Worm (Caenorhabditis elegans) whole organism, late embryonic: ENCODE data around the gene F55A11.7.

Experiments used
- K02D7.2 ChIP-seq: sonication (generic microtip); optimal IDR thresholded peaks from 2 replicates; lab custom pipeline; 2017; ENCODE audit warnings: mild to moderate bottlenecking, missing genetic modification characterization, missing compliant biosample characterization
- K09A11.1 ChIP-seq: sonication (generic microtip); optimal IDR thresholded peaks from 2 replicates; lab custom pipeline; 2017; ENCODE audit warnings: antibody characterized with exemption, mild to moderate bottlenecking, missing genetic modification characterization, missing compliant biosample characterization; ENCODE audit not compliant: insufficient read depth
- ceh-14 ChIP-seq: sonication (generic microtip); optimal IDR thresholded peaks from 2 replicates; lab custom pipeline; 2016; ENCODE audit warnings: missing genotype, missing genetic modification characterization, missing compliant biosample characterization
- ceh-18 ChIP-seq: sonication (generic microtip); optimal IDR thresholded peaks from 2 replicates; lab custom pipeline; 2016; ENCODE audit warnings: missing genetic modification characterization, missing compliant biosample characterization
- ceh-2 ChIP-seq: sonication (generic microtip); optimal IDR thresholded peaks from 2 replicates; lab custom pipeline; 2016; ENCODE audit warnings: missing genotype, missing genetic modification characterization, missing compliant biosample characterization
- ceh-24 ChIP-seq: sonication (generic microtip); optimal IDR thresholded peaks from 2 replicates; lab custom pipeline; 2016; ENCODE audit warnings: mild to moderate bottlenecking, missing genetic modification characterization, missing compliant biosample characterization
- ceh-30 ChIP-seq: fragments of 150-350 bp; optimal IDR thresholded peaks from 2 replicates; lab custom pipeline; 2014; ENCODE audit warnings: missing biosample characterization, missing genetic modification characterization
- ceh-34 ChIP-seq: sonication (generic microtip); optimal IDR thresholded peaks from 2 replicates; lab custom pipeline; 2016; ENCODE audit warnings: mild to moderate bottlenecking, missing genetic modification characterization, missing compliant biosample characterization
- ceh-45 ChIP-seq: fragments of 200-800 bp; sonication (Bioruptor generic); IDR thresholded peaks from 2 replicates; pipeline ENCODE4 v1.3.6; 2022; ENCODE audit warnings: missing genetic modification reagents, missing genetic modification characterization, missing compliant biosample characterization
- ceh-48 ChIP-seq: sonication (generic microtip); optimal IDR thresholded peaks from 2 replicates; lab custom pipeline; 2016; ENCODE audit warnings: missing genetic modification characterization, inconsistent platforms, missing compliant biosample characterization
- ceh-9 ChIP-seq: sonication (generic microtip); optimal IDR thresholded peaks from 2 replicates; lab custom pipeline; 2016; ENCODE audit warnings: mild to moderate bottlenecking, missing genetic modification characterization, inconsistent platforms, missing compliant biosample characterization
- dmd-4 ChIP-seq: sonication (generic microtip); optimal IDR thresholded peaks from 2 replicates; lab custom pipeline; 2016; ENCODE audit warnings: borderline replicate concordance, missing genetic modification characterization, missing compliant biosample characterization
- dve-1 ChIP-seq: sonication (generic microtip); optimal IDR thresholded peaks from 2 replicates; lab custom pipeline; 2017; ENCODE audit warnings: antibody characterized with exemption, mild to moderate bottlenecking, missing genetic modification characterization, missing compliant biosample characterization
- elt-2 ChIP-seq: sonication (generic microtip); optimal IDR thresholded peaks from 2 replicates; lab custom pipeline; 2016; ENCODE audit warnings: missing genetic modification reagents, missing genetic modification characterization, missing compliant biosample characterization
- ets-4 ChIP-seq: sonication (generic microtip); optimal IDR thresholded peaks from 2 replicates; lab custom pipeline; 2016; ENCODE audit warnings: missing genetic modification characterization, missing compliant biosample characterization
- eyg-1 ChIP-seq: sonication (generic microtip); optimal IDR thresholded peaks from 2 replicates; lab custom pipeline; 2016; ENCODE audit warnings: missing genotype, missing genetic modification characterization, missing compliant biosample characterization
- fkh-6 ChIP-seq: sonication (generic microtip); optimal IDR thresholded peaks from 2 replicates; lab custom pipeline; 2016; ENCODE audit warnings: missing genetic modification characterization, missing compliant biosample characterization
- gmeb-2 ChIP-seq: sonication (generic microtip); optimal IDR thresholded peaks from 2 replicates; lab custom pipeline; 2016; ENCODE audit warnings: missing genetic modification characterization, inconsistent platforms, missing compliant biosample characterization
- hlh-15 ChIP-seq: sonication (generic microtip); optimal IDR thresholded peaks from 2 replicates; lab custom pipeline; 2016; ENCODE audit warnings: missing genetic modification characterization, missing compliant biosample characterization
- hlh-30 ChIP-seq: sonication (generic microtip); optimal IDR thresholded peaks from 2 replicates; lab custom pipeline; 2017; ENCODE audit warnings: antibody characterized with exemption, missing genetic modification characterization, missing compliant biosample characterization; ENCODE audit not compliant: insufficient read depth
- hlh-8 ChIP-seq: sonication (generic microtip); optimal IDR thresholded peaks from 2 replicates; lab custom pipeline; 2016; ENCODE audit warnings: missing genotype, missing genetic modification characterization, missing compliant biosample characterization
- mec-3 ChIP-seq: sonication (generic microtip); optimal IDR thresholded peaks from 2 replicates; lab custom pipeline; 2016; ENCODE audit warnings: borderline replicate concordance, missing genetic modification characterization, missing compliant biosample characterization
- nfya-1 ChIP-seq: sonication (generic microtip); optimal IDR thresholded peaks from 2 replicates; lab custom pipeline; 2017; ENCODE audit warnings: missing genetic modification characterization, mild to moderate bottlenecking, missing compliant biosample characterization, antibody characterized with exemption, moderate library complexity
- nhr-11 ChIP-seq: fragments of 150-350 bp; optimal IDR thresholded peaks from 2 replicates; lab custom pipeline; 2014; ENCODE audit warnings: missing biosample characterization, missing genetic modification characterization
- nhr-232 ChIP-seq: sonication (generic microtip); optimal IDR thresholded peaks from 2 replicates; lab custom pipeline; 2016; ENCODE audit warnings: missing genetic modification characterization, missing compliant biosample characterization
- npax-4 ChIP-seq: sonication (generic microtip); optimal IDR thresholded peaks from 2 replicates; lab custom pipeline; 2016; ENCODE audit warnings: missing genetic modification characterization, missing compliant biosample characterization
- pag-3 ChIP-seq: sonication (generic microtip); optimal IDR thresholded peaks from 2 replicates; lab custom pipeline; 2016; ENCODE audit warnings: missing compliant biosample characterization, missing genetic modification characterization, borderline replicate concordance
- pha-2 ChIP-seq: sonication (generic microtip); optimal IDR thresholded peaks from 2 replicates; lab custom pipeline; 2017; ENCODE audit warnings: mild to moderate bottlenecking, missing genetic modification characterization, missing compliant biosample characterization
- pha-4 ChIP-seq: fragments of 150-350 bp; optimal IDR thresholded peaks from 2 replicates; lab custom pipeline; 2018; ENCODE audit warnings: missing biosample characterization, missing genetic modification reagents, missing genetic modification characterization
- ref-2 ChIP-seq: sonication (generic microtip); optimal IDR thresholded peaks from 2 replicates; lab custom pipeline; 2016; ENCODE audit warnings: missing genetic modification characterization, missing compliant biosample characterization
- rnt-1 ChIP-seq: sonication (generic microtip); optimal IDR thresholded peaks from 2 replicates; lab custom pipeline; 2016; ENCODE audit warnings: missing genetic modification characterization, missing compliant biosample characterization
- tbx-7 ChIP-seq: sonication (generic microtip); optimal IDR thresholded peaks from 2 replicates; lab custom pipeline; 2016; ENCODE audit warnings: missing genotype, missing genetic modification characterization, missing compliant biosample characterization
- ttx-3 ChIP-seq: sonication (generic microtip); optimal IDR thresholded peaks from 2 replicates; lab custom pipeline; 2016; ENCODE audit warnings: missing genetic modification reagents, missing genetic modification characterization, missing compliant biosample characterization
- unc-55 ChIP-seq: sonication (generic microtip); optimal IDR thresholded peaks from 2 replicates; lab custom pipeline; 2017; ENCODE audit warnings: missing biosample characterization, missing genetic modification reagents, missing genetic modification characterization
- zip-5 ChIP-seq: sonication (generic microtip); optimal IDR thresholded peaks from 2 replicates; lab custom pipeline; 2016; ENCODE audit warnings: missing genetic modification characterization, missing compliant biosample characterization
- ztf-16 ChIP-seq: sonication (generic microtip); optimal IDR thresholded peaks from 2 replicates; lab custom pipeline; 2017; ENCODE audit warnings: missing genetic modification characterization, missing compliant biosample characterization

The F55A11.7 gene

DNA sequence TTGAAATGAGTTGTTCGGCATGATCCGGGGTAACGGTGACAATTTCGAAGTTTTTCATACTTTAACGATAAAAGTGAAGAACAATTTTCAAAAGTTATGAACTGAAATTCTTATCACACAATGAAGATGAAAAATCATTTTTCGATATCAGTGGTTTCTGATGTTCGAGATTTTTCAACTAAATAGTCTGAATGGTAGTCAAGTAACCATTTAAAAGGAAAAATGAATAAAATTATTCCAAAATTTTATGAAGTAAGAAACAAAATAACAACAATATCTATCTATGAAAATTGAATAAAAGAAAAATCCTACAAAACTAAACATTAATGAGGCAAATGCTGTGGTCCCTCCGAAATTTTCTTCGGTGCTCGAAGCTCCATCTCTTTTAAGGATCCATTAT is 38.4 kb upstream of the F55A11.7 start, which contains the start of gene D2023.4:
Gene D2023.4 (minus strand): TSS at position 101 of the 400 bp plus-strand sequence.
- TF ChIP-seq npax-4 (tag; lab: Kevin White, UChicago) (no peak), fkh-6 (tag; lab: Kevin White, UChicago) (no peak), dve-1 (tag; lab: Kevin White, UChicago) (no peak), nhr-11 (tag; lab: Kevin White, UChicago) (no peak), pha-4 (no peak), ceh-14 (tag; lab: Kevin White, UChicago) (no peak), ceh-18 (tag; lab: Kevin White, UChicago) (no peak), ceh-45 (GFP tag; lab: Robert Waterston, UW) (no peak), ceh-34 (tag; lab: Kevin White, UChicago) (no peak), K02D7.2 (no peak), tbx-7 (no peak), pag-3 (no peak), ceh-9 (tag; lab: Kevin White, UChicago) (no peak), K09A11.1 (tag; lab: Kevin White, UChicago) (no peak), hlh-15 (tag; lab: Kevin White, UChicago) (no peak), ceh-30 (tag; lab: Kevin White, UChicago) (no peak), ceh-48 (tag; lab: Kevin White, UChicago) (no peak)

DNA sequence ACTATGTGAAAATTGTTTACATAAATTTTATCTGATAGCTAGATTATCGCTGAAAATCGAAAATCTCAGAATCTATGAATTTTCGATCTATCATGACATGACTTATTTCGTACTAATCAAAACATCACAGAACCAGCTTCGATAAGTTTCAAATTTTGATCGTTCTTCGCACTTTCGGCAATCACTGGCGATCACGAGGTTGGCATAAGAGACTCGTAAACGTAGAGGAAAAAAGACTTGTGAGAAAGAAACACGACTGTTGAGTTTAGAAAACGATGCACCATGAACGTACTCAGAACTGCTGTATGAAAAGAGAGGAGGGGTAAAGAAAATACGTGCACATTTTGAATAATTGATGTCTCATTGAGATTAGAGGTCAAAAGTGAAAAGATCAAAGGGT is 36.7 kb upstream of the F55A11.7 start:
- TF ChIP-seq ceh-2 = no peak
- TF ChIP-seq ceh-18 (tag; lab: Kevin White, UChicago) = peak; percentile 54
- TF ChIP-seq hlh-30 (tag; lab: Kevin White, UChicago) = peak; percentile 11
- peak; percentile 33 for TF ChIP-seq unc-55 (GFP tag; lab: Kevin White, UChicago)
- no peak for TF ChIP-seq ets-4

DNA sequence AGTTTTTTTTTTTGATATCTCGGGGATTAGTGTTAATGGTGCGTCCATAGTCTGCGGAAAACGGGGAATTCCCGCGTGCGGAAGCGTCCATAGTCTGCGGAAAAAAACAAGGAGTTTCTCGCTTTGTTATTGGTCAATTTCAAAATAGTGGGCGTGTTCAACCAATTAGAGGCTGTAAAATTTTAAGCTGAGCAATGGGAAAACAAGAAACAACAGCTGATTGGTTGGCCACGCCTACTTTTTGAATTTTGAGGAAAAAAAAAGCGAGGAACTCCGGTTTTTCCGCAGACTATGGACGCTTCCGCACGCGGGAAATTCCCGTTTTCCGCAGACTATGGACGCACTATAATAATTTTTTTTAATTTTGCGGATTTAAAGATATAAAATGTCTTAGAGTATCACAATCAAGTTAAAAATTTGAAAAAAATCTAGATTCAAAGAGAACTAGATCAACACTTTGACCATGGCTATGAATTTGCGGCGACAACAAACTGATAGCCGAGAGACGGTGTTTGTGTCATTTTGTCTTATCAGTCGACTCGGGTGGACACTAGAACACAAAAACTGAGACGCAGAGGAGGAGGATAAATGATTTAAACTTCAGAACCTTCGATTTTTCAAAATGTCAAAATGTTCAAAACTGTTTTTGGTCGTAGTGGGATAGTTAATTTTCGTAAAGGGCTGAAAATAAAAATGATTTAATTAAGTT is 36.0 kb upstream of the F55A11.7 start:
- TF ChIP-seq nfya-1 (tag; lab: Kevin White, UChicago) (peak; percentile 36), elt-2 (tag; lab: Kevin White, UChicago) (peak; percentile 39)

DNA sequence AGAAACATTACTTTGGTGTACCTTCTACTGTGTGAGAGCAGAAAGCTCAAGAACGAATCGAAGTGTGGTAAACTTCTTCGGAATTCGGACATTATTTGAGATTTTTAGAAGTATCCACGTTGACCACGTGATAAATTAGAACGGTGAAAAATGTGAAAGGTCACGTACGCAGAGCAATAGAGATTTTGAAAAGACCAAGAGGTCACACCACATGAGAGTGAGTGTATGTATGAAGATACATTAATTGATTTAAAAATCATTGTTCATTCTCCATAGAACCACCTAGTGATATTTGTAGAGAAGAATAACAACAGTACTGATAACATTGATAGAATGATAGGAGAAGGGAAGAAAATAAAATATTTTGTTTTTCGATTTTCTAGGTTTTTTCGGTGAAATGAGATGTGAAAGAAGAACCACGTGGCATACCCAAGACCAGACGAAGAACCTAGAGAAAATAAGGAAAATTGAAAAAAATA is 35.3 kb upstream of the F55A11.7 start, which contains the start of gene pyc-1:
Gene pyc-1 (minus strand): TSS at position 69 of the 479 bp plus-strand sequence.
- TF ChIP-seq ets-4 (no peak), ceh-14 (tag; lab: Kevin White, UChicago) (no peak), rnt-1 (tag; lab: Kevin White, UChicago) (no peak)

DNA sequence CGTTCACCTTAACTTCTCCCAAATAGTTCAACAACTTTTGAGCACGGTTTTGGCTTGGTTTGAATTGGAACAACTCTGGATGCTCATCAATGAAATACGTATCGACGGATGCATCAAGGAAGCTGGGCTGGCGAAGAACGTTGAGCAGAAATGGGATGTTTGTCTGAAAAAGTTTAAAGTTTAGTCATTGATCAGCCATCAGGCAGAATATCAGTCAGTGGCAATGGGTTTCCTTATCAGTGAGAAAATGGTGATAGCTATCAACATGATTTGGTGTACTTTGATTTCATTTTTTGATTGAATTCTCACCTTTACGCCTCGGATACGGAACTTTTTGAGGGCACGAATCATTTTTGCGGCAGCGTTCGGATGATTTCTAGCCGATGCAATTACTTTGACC is 33.3 kb upstream of the F55A11.7 start:
- TF ChIP-seq zip-5 (tag; lab: Kevin White, UChicago) (no peak), elt-2 (tag; lab: Kevin White, UChicago) (peak; percentile 34)

DNA sequence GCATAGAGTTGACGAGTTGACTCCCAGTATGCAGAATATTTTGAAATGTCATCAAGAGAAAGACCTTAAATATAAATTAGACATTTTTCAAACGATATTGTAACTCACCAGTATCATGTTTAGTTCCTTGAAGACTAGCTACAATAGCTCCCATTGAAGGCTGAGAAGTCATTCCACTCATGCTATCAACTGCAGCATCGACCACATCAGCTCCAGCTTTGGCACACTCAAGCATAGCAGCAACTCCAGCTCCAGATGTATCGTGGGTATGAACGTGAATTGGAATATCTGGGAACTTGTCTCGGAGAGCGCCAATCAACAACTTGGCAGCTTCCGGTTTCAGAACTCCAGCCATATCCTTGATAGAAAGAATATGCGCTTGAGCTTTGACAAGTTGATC is 32.2 kb upstream of the F55A11.7 start:
- no peak for TF ChIP-seq tbx-7

DNA sequence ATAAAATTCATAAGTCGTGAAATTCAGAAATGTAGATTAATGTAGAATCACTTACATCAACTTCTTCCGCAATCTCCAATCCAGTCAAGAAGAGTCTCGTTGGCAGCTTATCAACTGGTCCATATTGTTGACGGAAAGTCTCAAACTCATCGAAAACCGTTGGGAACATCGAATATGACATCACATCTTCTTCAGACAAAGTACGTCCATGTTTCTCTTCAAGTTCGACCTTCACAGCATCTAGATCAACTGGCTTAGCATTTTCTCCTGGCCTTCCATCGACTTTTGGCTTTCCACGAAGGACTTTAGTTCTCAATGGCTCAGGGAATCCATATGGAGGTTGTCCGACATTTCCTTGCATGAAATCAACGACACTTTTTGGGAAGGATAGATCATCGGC is 31.5 kb upstream of the F55A11.7 start:
- TF ChIP-seq eyg-1 (no peak), dmd-4 (tag; lab: Kevin White, UChicago) (no peak), mec-3 (tag; lab: Kevin White, UChicago) (no peak), ztf-16 (no peak), elt-2 (tag; lab: Kevin White, UChicago) (no peak), K09A11.1 (tag; lab: Kevin White, UChicago) (no peak), nhr-232 (tag; lab: Kevin White, UChicago) (no peak), rnt-1 (tag; lab: Kevin White, UChicago) (no peak), gmeb-2 (tag; lab: Kevin White, UChicago) (no peak), nhr-11 (tag; lab: Kevin White, UChicago) (no peak), ceh-45 (GFP tag; lab: Robert Waterston, UW) (no peak), hlh-8 (no peak), ref-2 (tag; lab: Kevin White, UChicago) (no peak), ttx-3 (tag; lab: Kevin White, UChicago) (no peak), ceh-24 (tag; lab: Kevin White, UChicago) (no peak), pha-2 (tag; lab: Kevin White, UChicago) (no peak), nfya-1 (tag; lab: Kevin White, UChicago) (no peak), ceh-9 (tag; lab: Kevin White, UChicago) (no peak)
